Worm (Caenorhabditis elegans) whole organism, early embryonic: Measurements from ENCODE around the gene Y17D7C.1.

Source experiments
- B0310.2 ChIP-seq: sonication (generic microtip); optimal IDR thresholded peaks from 2 replicates; lab custom pipeline; 2016; ENCODE audit warnings: mild to moderate bottlenecking, missing genetic modification characterization, missing compliant biosample characterization
- ama-1 ChIP-seq: fragments of 150-350 bp; optimal IDR thresholded peaks from 2 replicates; lab custom pipeline; 2014
- ceh-13 ChIP-seq: fragments of 200-800 bp; sonication (Bioruptor generic); optimal IDR thresholded peaks from 2 replicates; lab custom pipeline; 2018; ENCODE audit warnings: mild to moderate bottlenecking, missing genetic modification characterization, missing compliant biosample characterization
- ceh-36 ChIP-seq: sonication (generic microtip); optimal IDR thresholded peaks from 2 replicates; lab custom pipeline; 2016; ENCODE audit warnings: missing genetic modification characterization, inconsistent platforms, missing compliant biosample characterization
- hmbx-1 ChIP-seq: sonication (generic microtip); optimal IDR thresholded peaks from 2 replicates; lab custom pipeline; 2016; ENCODE audit warnings: mild to moderate bottlenecking, missing genetic modification characterization, missing compliant biosample characterization
- hmg-4 ChIP-seq: fragments of 200-800 bp; sonication (Bioruptor generic); optimal IDR thresholded peaks from 2 replicates; lab custom pipeline; 2018; ENCODE audit warnings: mild to moderate bottlenecking, missing genetic modification characterization, missing compliant biosample characterization
- hnd-1 ChIP-seq: sonication (generic microtip); optimal IDR thresholded peaks from 2 replicates; lab custom pipeline; 2016; ENCODE audit warnings: missing genetic modification characterization, missing compliant biosample characterization
- pes-1 ChIP-seq: fragments of 200-800 bp; sonication (Bioruptor generic); IDR thresholded peaks from 2 replicates; pipeline ENCODE4 v1.3.6; 2022; ENCODE audit warnings: missing genetic modification reagents, missing genetic modification characterization, missing compliant biosample characterization
- scrt-1 ChIP-seq: fragments of 200-800 bp; sonication (Bioruptor generic); IDR thresholded peaks from 2 replicates; pipeline ENCODE4 v1.3.6; 2022; ENCODE audit warnings: missing genetic modification characterization, missing compliant biosample characterization
- sea-1 ChIP-seq: fragments of 200-800 bp; sonication (Bioruptor generic); conservative IDR thresholded peaks from 2 replicates; pipeline ENCODE4 v1.3.6; 2022; ENCODE audit warnings: missing genetic modification characterization, missing compliant biosample characterization
- tbx-11 ChIP-seq: fragments of 200-800 bp; sonication (Bioruptor generic); IDR thresholded peaks from 2 replicates; pipeline ENCODE4 v1.3.6; 2022; ENCODE audit warnings: missing genetic modification characterization, missing compliant biosample characterization
- tra-4 ChIP-seq: sonication (generic microtip); optimal IDR thresholded peaks from 2 replicates; lab custom pipeline; 2017; ENCODE audit warnings: missing genetic modification characterization, missing compliant biosample characterization

- TF ChIP-seq ama-1 (lab: Kevin White, UChicago) (no peak), ceh-13 (GFP tag; lab: Kevin White, UChicago) (no peak), B0310.2 (tag; lab: Kevin White, UChicago) (no peak), hmg-4 (GFP tag; lab: Kevin White, UChicago) (no peak), scrt-1 (no peak), tbx-11 (GFP tag; lab: Robert Waterston, UW) (no peak), pes-1 (GFP tag; lab: Robert Waterston, UW) (no peak), hmbx-1 (tag; lab: Kevin White, UChicago) (no peak), ceh-36 (tag; lab: Kevin White, UChicago) (no peak), tra-4 (tag; lab: Kevin White, UChicago) (no peak), sea-1 (GFP tag; lab: Robert Waterston, UW) (no peak), hnd-1 (tag; lab: Kevin White, UChicago) (no peak)
These were observed 42.3 kb upstream of the Y17D7C.1 start, which contains the start of gene Y69H2.3 for ce11 chrV:18664026-18664425.
